Worm (Caenorhabditis elegans): ENCODE results near the gene F36H5.17.
"Not testable (repeated sequence)": the region's sequence is repeated elsewhere in the genome, so short reads cannot be mapped to it uniquely, and the experiment has no call there.

The F36H5.17 gene

ce11 chrII:1756072-1756471 is at the start of gene F36H5.17:
TSS of gene F36H5.17 (minus strand) at chrII:1756172.
- no peak for TF ChIP-seq tra-4 (tag; optimal IDR thresholded peaks at IDR 0.05)
- TF ChIP-seq tbx-11 (GFP tag; IDR thresholded peaks at IDR 0.05) = no peak
- no peak for TF ChIP-seq pes-1 (GFP tag; IDR thresholded peaks at IDR 0.05)
- no peak for TF ChIP-seq B0310.2 (tag; optimal IDR thresholded peaks at IDR 0.05)
- no peak for TF ChIP-seq ets-7 (tag; optimal IDR thresholded peaks at IDR 0.05)
- no peak for TF ChIP-seq scrt-1 (GFP tag; IDR thresholded peaks at IDR 0.05)
- no peak for TF ChIP-seq sea-1 (GFP tag; conservative IDR thresholded peaks at IDR 0.05)

DNA sequence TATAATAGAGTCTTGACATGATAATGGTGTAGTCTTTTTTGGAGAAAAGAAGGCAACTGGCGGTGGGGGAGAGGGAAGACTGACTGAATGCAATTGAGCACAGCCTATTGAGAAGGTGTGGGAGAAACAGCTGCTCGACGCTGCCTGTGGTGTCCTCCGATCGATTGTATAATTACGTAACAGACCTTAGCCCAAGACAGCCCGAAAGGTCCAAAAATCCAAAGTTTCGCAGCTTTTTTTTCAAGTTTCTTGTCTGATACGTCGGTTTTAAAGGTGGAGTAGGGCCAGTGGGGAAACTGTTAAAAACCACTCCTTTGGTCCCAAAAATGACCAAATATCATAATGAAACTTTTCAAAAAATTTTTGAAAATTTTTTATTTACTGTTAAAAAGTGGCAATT is 32.1 kb upstream of the F36H5.17 start, which contains the start of the genes C08F1.6 and fbxb-13:
Gene C08F1.6, minus strand, starts transcription at position 101 of the 400 bp plus-strand sequence.
Gene fbxb-13, plus strand, starts transcription at position 191 of the 400 bp plus-strand sequence.
- TF ChIP-seq aly-1 (tag; optimal IDR thresholded peaks at IDR 0.05) (no peak), B0310.2 (tag; optimal IDR thresholded peaks at IDR 0.05) (no peak), hnd-1 (tag; optimal IDR thresholded peaks at IDR 0.05) (no peak), flt-1 (GFP tag; IDR thresholded peaks at IDR 0.05) (no peak), hmbx-1 (tag; optimal IDR thresholded peaks at IDR 0.05) (no peak), ceh-36 (tag; optimal IDR thresholded peaks at IDR 0.05) (no peak), tbx-11 (GFP tag; IDR thresholded peaks at IDR 0.05) (no peak), scrt-1 (GFP tag; IDR thresholded peaks at IDR 0.05) (no peak), tra-4 (tag; optimal IDR thresholded peaks at IDR 0.05) (no peak), sea-1 (GFP tag; conservative IDR thresholded peaks at IDR 0.05) (no peak), ceh-13 (GFP tag; optimal IDR thresholded peaks at IDR 0.05) (no peak), tbx-37 (GFP tag; conservative IDR thresholded peaks at IDR 0.05) (no peak), hmg-4 (GFP tag; optimal IDR thresholded peaks at IDR 0.05) (no peak)

DNA sequence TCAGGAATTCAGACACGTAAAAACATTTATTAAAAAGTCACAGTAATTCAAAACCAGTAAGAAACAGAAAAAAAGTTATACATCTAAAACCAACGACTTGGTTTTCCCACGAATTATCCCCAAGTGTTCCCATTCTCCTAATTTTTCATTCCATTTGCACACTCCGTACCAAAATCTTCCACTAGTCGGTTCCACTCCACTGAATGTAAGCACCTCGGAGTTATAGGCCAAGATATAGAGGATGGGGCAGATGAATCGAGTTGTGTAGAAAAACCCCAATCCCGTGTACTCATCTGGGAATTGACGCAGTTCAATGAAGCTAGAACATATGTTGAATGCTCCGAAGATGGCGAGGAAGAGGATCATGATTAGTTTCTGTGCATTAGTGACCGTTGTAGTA is 31.2 kb upstream of the F36H5.17 start:
- TF ChIP-seq aly-1 (tag; optimal IDR thresholded peaks at IDR 0.05) = no peak
- no peak for TF ChIP-seq ceh-36 (tag; optimal IDR thresholded peaks at IDR 0.05)

ce11 chrII:1786209-1786608 is 30.2 kb upstream of the F36H5.17 start, which contains the start of gene C08F1.10:
TSS of gene C08F1.10 (minus strand) at chrII:1786309.
- TF ChIP-seq sea-1 (GFP tag; conservative IDR thresholded peaks at IDR 0.05) (no peak), ceh-13 (GFP tag; optimal IDR thresholded peaks at IDR 0.05) (no peak), tra-4 (tag; optimal IDR thresholded peaks at IDR 0.05) (no peak), flt-1 (GFP tag; IDR thresholded peaks at IDR 0.05) (no peak), ets-7 (tag; optimal IDR thresholded peaks at IDR 0.05) (no peak), aly-1 (tag; optimal IDR thresholded peaks at IDR 0.05) (no peak), ama-1 (optimal IDR thresholded peaks at IDR 0.05) (no peak), hmg-4 (GFP tag; optimal IDR thresholded peaks at IDR 0.05) (no peak), tbx-37 (GFP tag; conservative IDR thresholded peaks at IDR 0.05) (no peak), hnd-1 (tag; optimal IDR thresholded peaks at IDR 0.05) (no peak), tbx-11 (GFP tag; IDR thresholded peaks at IDR 0.05) (no peak), ceh-36 (tag; optimal IDR thresholded peaks at IDR 0.05) (no peak), hmbx-1 (tag; optimal IDR thresholded peaks at IDR 0.05) (no peak), B0310.2 (tag; optimal IDR thresholded peaks at IDR 0.05) (no peak), pes-1 (GFP tag; IDR thresholded peaks at IDR 0.05) (no peak)

DNA sequence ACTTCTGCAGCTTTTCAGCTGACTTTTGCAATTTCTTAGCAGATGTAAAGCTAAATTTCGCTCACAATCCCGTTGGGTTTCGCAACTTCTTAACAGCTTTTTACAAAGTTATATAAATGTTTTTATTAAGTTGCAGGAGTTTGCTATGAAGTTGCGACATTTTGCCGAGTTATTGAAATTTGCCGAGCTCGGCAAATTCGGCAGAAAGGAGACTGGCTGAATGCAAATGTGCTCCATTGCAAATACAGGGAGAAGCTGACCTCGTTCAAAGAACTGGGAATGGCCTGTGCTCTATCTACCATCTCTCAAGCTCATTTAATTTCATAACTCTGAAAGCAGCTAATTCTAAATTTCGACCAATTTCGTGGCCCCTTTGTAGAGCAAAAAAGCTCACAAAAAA is 28.8 kb upstream of the F36H5.17 start, which contains the start of gene C08F1.11:
Gene C08F1.11, minus strand, starts transcription at position 101 of the 400 bp plus-strand sequence.
- TF ChIP-seq sea-1 (GFP tag; conservative IDR thresholded peaks at IDR 0.05) = no peak
- TF ChIP-seq flt-1 (GFP tag; IDR thresholded peaks at IDR 0.05) = no peak
- no peak for TF ChIP-seq hmg-4 (GFP tag; optimal IDR thresholded peaks at IDR 0.05)
- no peak for TF ChIP-seq F13C5.2 (tag; optimal IDR thresholded peaks at IDR 0.05)
- no peak for TF ChIP-seq ets-7 (tag; optimal IDR thresholded peaks at IDR 0.05)
- no peak for TF ChIP-seq tbx-11 (GFP tag; IDR thresholded peaks at IDR 0.05)

ce11 chrII:1782474-1782873 is 26.5 kb upstream of the F36H5.17 start, which contains the start of gene math-4:
TSS of gene math-4 (minus strand) at chrII:1782574.
- TF ChIP-seq ama-1 (optimal IDR thresholded peaks at IDR 0.05) (no peak), sea-1 (GFP tag; conservative IDR thresholded peaks at IDR 0.05) (no peak), aly-1 (tag; optimal IDR thresholded peaks at IDR 0.05) (no peak), tbx-11 (GFP tag; IDR thresholded peaks at IDR 0.05) (no peak), B0310.2 (tag; optimal IDR thresholded peaks at IDR 0.05) (no peak), ceh-13 (GFP tag; optimal IDR thresholded peaks at IDR 0.05) (no peak), hmg-4 (GFP tag; optimal IDR thresholded peaks at IDR 0.05) (no peak), tbx-37 (GFP tag; conservative IDR thresholded peaks at IDR 0.05) (no peak), ceh-36 (tag; optimal IDR thresholded peaks at IDR 0.05) (no peak), flt-1 (GFP tag; IDR thresholded peaks at IDR 0.05) (no peak), hnd-1 (tag; optimal IDR thresholded peaks at IDR 0.05) (no peak), ets-7 (tag; optimal IDR thresholded peaks at IDR 0.05) (no peak), pes-1 (GFP tag; IDR thresholded peaks at IDR 0.05) (no peak), hmbx-1 (tag; optimal IDR thresholded peaks at IDR 0.05) (no peak), scrt-1 (GFP tag; IDR thresholded peaks at IDR 0.05) (no peak), F13C5.2 (tag; optimal IDR thresholded peaks at IDR 0.05) (no peak), tra-4 (tag; optimal IDR thresholded peaks at IDR 0.05) (no peak)

DNA sequence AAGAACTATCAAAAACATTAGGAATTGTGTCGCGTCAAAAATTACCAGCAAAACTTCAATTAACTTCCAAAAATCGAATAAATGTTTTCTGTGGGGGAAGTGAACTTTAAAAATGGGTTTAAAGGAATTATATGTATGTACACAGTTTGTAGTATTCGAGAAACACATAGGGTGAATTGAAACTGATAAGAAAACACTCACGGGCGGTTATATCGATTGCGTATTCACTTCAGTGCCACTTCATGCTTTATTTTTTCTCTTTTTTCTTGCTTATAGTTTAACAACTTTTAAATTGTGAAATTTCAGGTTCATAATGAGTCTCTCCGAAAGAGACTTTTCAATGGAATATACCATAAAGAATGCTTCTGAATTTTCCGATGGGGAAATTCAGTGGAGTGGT is 19.3 kb upstream of the F36H5.17 start, which contains the start of gene F36H5.14:
Gene F36H5.14, plus strand, starts transcription at position 301 of the 400 bp plus-strand sequence.
- TF ChIP-seq flt-1 (GFP tag; IDR thresholded peaks at IDR 0.05); aly-1 (tag; optimal IDR thresholded peaks at IDR 0.05); F13C5.2 (tag; optimal IDR thresholded peaks at IDR 0.05): not testable (repeated sequence)

- TF ChIP-seq F13C5.2 (tag; optimal IDR thresholded peaks at IDR 0.05) (no peak), ets-7 (tag; optimal IDR thresholded peaks at IDR 0.05) (no peak), sea-1 (GFP tag; conservative IDR thresholded peaks at IDR 0.05) (no peak), ceh-13 (GFP tag; optimal IDR thresholded peaks at IDR 0.05) (no peak), ama-1 (optimal IDR thresholded peaks at IDR 0.05) (no peak), flt-1 (GFP tag; IDR thresholded peaks at IDR 0.05) (no peak), B0310.2 (tag; optimal IDR thresholded peaks at IDR 0.05) (no peak), ceh-36 (tag; optimal IDR thresholded peaks at IDR 0.05) (no peak), scrt-1 (GFP tag; IDR thresholded peaks at IDR 0.05) (no peak), tbx-11 (GFP tag; IDR thresholded peaks at IDR 0.05) (no peak), tra-4 (tag; optimal IDR thresholded peaks at IDR 0.05) (no peak), hmbx-1 (tag; optimal IDR thresholded peaks at IDR 0.05) (no peak)
Measured at ce11 chrII:1771785-1772184, 15.8 kb upstream of the F36H5.17 start, which contains the start of gene math-3. TSS of gene math-3 (plus strand) at chrII:1772085.
